Fruit fly (Drosophila melanogaster): ENCODE measurements around the gene CG1910.

CG1910 gene

dm6 chr3R:31768198-31768597 is 20.8 kb downstream of the CG1910 start:
- no peak for TF ChIP-seq psq (optimal IDR thresholded peaks at IDR 0.05)
- no peak for TF ChIP-seq Myc (optimal IDR thresholded peaks at IDR 0.05)
- TF ChIP-seq insv (optimal IDR thresholded peaks at IDR 0.05) = no peak
- TF ChIP-seq ttk (optimal IDR thresholded peaks at IDR 0.05) = no peak
- no peak for TF ChIP-seq h (optimal IDR thresholded peaks at IDR 0.05)
- no peak for TF ChIP-seq Sin3A (optimal IDR thresholded peaks at IDR 0.05)

- TF ChIP-seq Sin3A (optimal IDR thresholded peaks at IDR 0.05) = no peak
- TF ChIP-seq Myc (optimal IDR thresholded peaks at IDR 0.05) = no peak
- no peak for TF ChIP-seq psq (optimal IDR thresholded peaks at IDR 0.05)
- no peak for TF ChIP-seq h (optimal IDR thresholded peaks at IDR 0.05)
- TF ChIP-seq insv (optimal IDR thresholded peaks at IDR 0.05) = no peak
- TF ChIP-seq ttk (optimal IDR thresholded peaks at IDR 0.05) = no peak
Measured at dm6 chr3R:31771790-31772576, 24.5 kb downstream of the CG1910 start, which contains the start of the genes betaGlu and sip3. Gene betaGlu (minus strand): TSS chr3R:31771848. Gene sip3 (plus strand): TSS chr3R:31772219.

- TF ChIP-seq ttk (optimal IDR thresholded peaks at IDR 0.05) (no peak), Sin3A (optimal IDR thresholded peaks at IDR 0.05) (no peak), insv (optimal IDR thresholded peaks at IDR 0.05) (no peak), Myc (optimal IDR thresholded peaks at IDR 0.05) (no peak), psq (optimal IDR thresholded peaks at IDR 0.05) (no peak), h (optimal IDR thresholded peaks at IDR 0.05) (no peak)
Measured at dm6 chr3R:31776583-31777362, 29.3 kb downstream of the CG1910 start, which contains the start of the genes CG2126 and faf. Gene CG2126 (minus strand): TSS chr3R:31776652. Gene faf (plus strand): TSS chr3R:31777020.

DNA sequence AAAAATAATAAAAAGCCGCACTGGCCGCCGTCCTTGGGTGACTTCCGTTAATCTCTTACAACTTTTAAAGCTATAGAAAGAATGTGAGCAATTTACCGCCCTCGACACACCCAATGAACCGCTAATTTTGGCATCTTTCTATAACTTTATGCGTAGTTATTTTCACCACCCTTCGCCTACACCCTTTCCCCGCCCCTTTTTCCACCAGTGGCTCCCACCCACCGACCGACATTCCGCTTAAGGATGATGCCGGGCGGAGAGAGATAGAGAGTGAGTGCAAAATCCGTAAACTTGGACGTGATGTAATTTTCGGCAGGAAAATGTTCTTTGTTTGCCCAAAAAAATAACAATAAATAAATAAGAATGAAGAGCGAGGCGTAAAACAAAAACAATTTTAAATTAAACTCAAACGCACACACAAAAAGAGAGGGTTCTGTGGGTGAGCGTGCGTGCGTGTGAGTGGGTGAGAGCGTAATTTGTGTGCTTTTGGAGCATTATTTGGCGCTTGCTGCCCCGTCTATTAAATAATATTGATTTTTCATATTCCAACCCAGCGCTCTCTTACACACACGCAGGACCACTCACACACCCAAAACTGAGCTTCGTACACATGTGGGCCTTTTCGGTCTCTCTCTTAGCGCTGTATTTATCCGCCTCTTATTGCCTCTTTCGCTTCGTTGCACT is 30.2 kb downstream of the CG1910 start:
- TF ChIP-seq psq (optimal IDR thresholded peaks at IDR 0.05) (no peak), insv (optimal IDR thresholded peaks at IDR 0.05) (no peak), Myc (optimal IDR thresholded peaks at IDR 0.05) (no peak), h (optimal IDR thresholded peaks at IDR 0.05) (no peak), ttk (optimal IDR thresholded peaks at IDR 0.05) (no peak), Sin3A (optimal IDR thresholded peaks at IDR 0.05) (no peak)

dm6 chr3R:31793664-31794417 is 46.4 kb downstream of the CG1910 start, which contains the start of the genes Mccc1 and Acf:
Gene Mccc1 (minus strand): TSS chr3R:31793907.
Gene Acf (plus strand): TSS chr3R:31793981.
- no peak for TF ChIP-seq Sin3A (optimal IDR thresholded peaks at IDR 0.05)
- no peak for TF ChIP-seq h (optimal IDR thresholded peaks at IDR 0.05)
- no peak for TF ChIP-seq Myc (optimal IDR thresholded peaks at IDR 0.05)
- TF ChIP-seq ttk (optimal IDR thresholded peaks at IDR 0.05) = no peak
- TF ChIP-seq psq (optimal IDR thresholded peaks at IDR 0.05) = no peak

DNA sequence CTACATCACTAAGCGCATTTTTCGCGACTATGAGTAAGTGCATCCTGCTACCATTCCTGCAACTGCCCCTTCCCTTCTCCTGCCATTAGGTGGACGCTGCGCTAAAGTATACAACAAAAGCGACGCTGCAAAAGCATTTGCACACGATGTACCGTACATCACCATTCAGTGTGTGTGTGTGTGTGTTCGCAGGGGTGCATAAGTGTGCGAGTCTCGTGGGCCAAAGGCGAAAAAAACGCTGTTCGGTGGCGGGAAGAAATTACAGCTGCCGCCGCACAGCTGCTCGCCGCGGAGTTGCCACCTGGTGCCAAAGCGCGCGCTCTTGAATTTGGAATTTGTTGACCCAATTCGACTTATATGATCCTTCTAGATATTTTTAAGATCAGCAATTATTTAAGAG is 47.0 kb downstream of the CG1910 start:
- TF ChIP-seq psq (optimal IDR thresholded peaks at IDR 0.05) (no peak), Myc (optimal IDR thresholded peaks at IDR 0.05) (no peak), ttk (optimal IDR thresholded peaks at IDR 0.05) (no peak), insv (optimal IDR thresholded peaks at IDR 0.05) (no peak), Sin3A (optimal IDR thresholded peaks at IDR 0.05) (no peak), h (optimal IDR thresholded peaks at IDR 0.05) (no peak)

DNA sequence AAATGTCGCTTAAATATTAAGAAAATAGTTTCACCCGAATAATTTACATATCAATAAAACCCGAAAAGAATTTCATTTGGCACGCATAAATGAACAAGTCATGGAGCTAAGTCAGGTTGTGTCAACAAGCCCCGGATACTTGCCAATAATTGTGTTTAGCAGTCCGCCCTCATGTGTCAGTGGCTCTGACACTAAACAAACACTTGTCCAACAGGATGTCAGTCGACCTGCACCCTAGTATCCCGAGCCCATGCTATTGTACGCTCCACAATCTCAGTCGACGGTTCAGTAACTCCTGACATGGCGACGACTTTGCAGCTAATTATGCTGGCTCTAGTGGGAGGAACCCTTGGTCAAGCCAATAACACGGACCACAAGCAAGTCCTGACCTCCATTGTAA is 53.2 kb downstream of the CG1910 start, which contains the start of gene Ir100a:
Ir100a (plus strand) TSS at position 301 of the 400 bp plus-strand sequence.
- TF ChIP-seq psq (optimal IDR thresholded peaks at IDR 0.05) = no peak
- TF ChIP-seq Myc (optimal IDR thresholded peaks at IDR 0.05) = no peak
- no peak for TF ChIP-seq insv (optimal IDR thresholded peaks at IDR 0.05)
- TF ChIP-seq h (optimal IDR thresholded peaks at IDR 0.05) = no peak
- TF ChIP-seq Sin3A (optimal IDR thresholded peaks at IDR 0.05) = no peak
- no peak for TF ChIP-seq ttk (optimal IDR thresholded peaks at IDR 0.05)

All from Kc167 (cell line).